Fruit fly (Drosophila melanogaster) whole organism, embryonic: ENCODE data around the gene Fbxl7.
A peak's percentile ranks its signal among the peaks of the same experiment; 100 is the strongest.

Source experiments
- ATbp ChIP-seq: fragments of 200-800 bp; sonication (Bioruptor generic); optimal IDR thresholded peaks from 2 replicates; lab custom pipeline; 2017; ENCODE audit warnings: missing biosample characterization, mild to moderate bottlenecking, missing genetic modification characterization, missing genetic modification reagents
- Antp ChIP-seq: fragments of 200-800 bp; sonication (Bioruptor generic); optimal IDR thresholded peaks from 3 replicates; lab custom pipeline; 2016; ENCODE audit warnings: missing biosample characterization, missing genetic modification characterization
- Atf-2 ChIP-seq: fragments of 200-800 bp; sonication (Bioruptor generic); optimal IDR thresholded peaks from 2 replicates; lab custom pipeline; 2016; ENCODE audit warnings: missing biosample characterization, missing genetic modification characterization
- Bdp1 ChIP-seq: fragments of 200-800 bp; sonication (Bioruptor generic); optimal IDR thresholded peaks from 3 replicates; lab custom pipeline; 2016; ENCODE audit warnings: missing biosample characterization, missing genetic modification characterization
- Blimp-1 ChIP-seq: fragments of 200-800 bp; sonication (Bioruptor generic); optimal IDR thresholded peaks from 3 replicates; lab custom pipeline; 2018; ENCODE audit warnings: missing biosample characterization, missing genetic modification characterization, mild to moderate bottlenecking, moderate library complexity, missing genetic modification reagents
- CG1024 ChIP-seq: fragments of 200-800 bp; sonication (Bioruptor generic); IDR thresholded peaks from 2 replicates; pipeline ENCODE4 v1.3.6; 2022; ENCODE audit warnings: missing biosample characterization, missing genetic modification characterization
- CG10959 ChIP-seq: fragments of 200-800 bp; sonication (Bioruptor generic); IDR thresholded peaks from 2 replicates; pipeline ENCODE4 v1.3.6; 2022; ENCODE audit warnings: missing biosample characterization, missing genetic modification characterization
- CG11085 ChIP-seq: fragments of 200-800 bp; sonication (Bioruptor generic); IDR thresholded peaks from 2 replicates; pipeline ENCODE4 v1.3.6; 2022; ENCODE audit warnings: missing biosample characterization, missing genetic modification characterization
- CG13775 ChIP-seq: fragments of 200-800 bp; sonication (Bioruptor generic); optimal IDR thresholded peaks from 3 replicates; lab custom pipeline; 2017; ENCODE audit warnings: missing biosample characterization, mild to moderate bottlenecking, missing genetic modification characterization
- CG14667 ChIP-seq: fragments of 200-800 bp; sonication (Bioruptor generic); IDR thresholded peaks from 2 replicates; pipeline ENCODE4 v1.3.6; 2022; ENCODE audit warnings: missing biosample characterization, missing genetic modification characterization
- CG1602 ChIP-seq: fragments of 200-800 bp; sonication (Bioruptor generic); optimal IDR thresholded peaks from 3 replicates; lab custom pipeline; 2016; ENCODE audit warnings: missing biosample characterization, missing genetic modification characterization
- CG17359 ChIP-seq: fragments of 200-800 bp; sonication (Bioruptor generic); optimal IDR thresholded peaks from 3 replicates; lab custom pipeline; 2018; ENCODE audit warnings: missing biosample characterization, mild to moderate bottlenecking, missing genetic modification characterization, moderate library complexity
- CG17385 ChIP-seq: fragments of 200-800 bp; sonication (Bioruptor generic); optimal IDR thresholded peaks from 3 replicates; lab custom pipeline; 2018; ENCODE audit warnings: missing biosample characterization, mild to moderate bottlenecking, missing genetic modification characterization
- CG17829 ChIP-seq: fragments of 200-800 bp; optimal IDR thresholded peaks from 2 replicates; lab custom pipeline; 2019; ENCODE audit warnings: missing biosample characterization, mild to moderate bottlenecking, missing genetic modification characterization, moderate library complexity
- CG2116 ChIP-seq: fragments of 200-800 bp; sonication (Bioruptor generic); optimal IDR thresholded peaks from 3 replicates; lab custom pipeline; 2018; ENCODE audit warnings: missing biosample characterization, mild to moderate bottlenecking, missing genetic modification characterization
- CG2889 ChIP-seq: fragments of 200-800 bp; sonication (Bioruptor generic); IDR thresholded peaks from 3 replicates; pipeline ENCODE4 v1.3.6; 2022; ENCODE audit warnings: missing biosample characterization, missing genetic modification characterization
- CG31441 ChIP-seq: fragments of 200-800 bp; sonication (Bioruptor generic); IDR thresholded peaks from 2 replicates; pipeline ENCODE4 v1.3.6; 2022; ENCODE audit warnings: missing biosample characterization, missing genetic modification characterization
- CG32772 ChIP-seq: fragments of 200-800 bp; sonication (Bioruptor generic); IDR thresholded peaks from 2 replicates; pipeline ENCODE4 v1.3.6; 2022; ENCODE audit warnings: missing biosample characterization, missing genetic modification characterization
- CG3726 ChIP-seq: fragments of 200-800 bp; sonication (Bioruptor generic); IDR thresholded peaks from 3 replicates; pipeline ENCODE4, ENCODE4 v1.3.6; 2022; ENCODE audit warnings: missing biosample characterization, missing genetic modification characterization
- CG4282 ChIP-seq: fragments of 200-800 bp; sonication (Bioruptor generic); optimal IDR thresholded peaks from 2 replicates; lab custom pipeline; 2016; ENCODE audit warnings: missing biosample characterization, missing genetic modification characterization
- CG5245 ChIP-seq: fragments of 200-800 bp; sonication (Bioruptor generic); optimal IDR thresholded peaks from 3 replicates; lab custom pipeline; 2016; ENCODE audit warnings: missing biosample characterization, missing genetic modification characterization
- CG6654 ChIP-seq: fragments of 200-800 bp; sonication (Bioruptor generic); optimal IDR thresholded peaks from 2 replicates; lab custom pipeline; 2017; ENCODE audit warnings: missing biosample characterization, mild to moderate bottlenecking, missing genetic modification characterization
- CG6689 ChIP-seq: fragments of 200-800 bp; sonication (Bioruptor generic); IDR thresholded peaks from 2 replicates; pipeline ENCODE4 v1.3.6; 2022; ENCODE audit warnings: missing biosample characterization, missing genetic modification characterization
- CG7556 ChIP-seq: fragments of 200-800 bp; sonication (Bioruptor generic); optimal IDR thresholded peaks from 2 replicates; lab custom pipeline; 2017; ENCODE audit warnings: missing biosample characterization, mild to moderate bottlenecking, missing genetic modification characterization
- CG7987 ChIP-seq: fragments of 200-800 bp; sonication (Bioruptor generic); optimal IDR thresholded peaks from 2 replicates; lab custom pipeline; 2018; ENCODE audit warnings: missing biosample characterization, mild to moderate bottlenecking, missing genetic modification characterization, moderate library complexity
- CG8290 ChIP-seq, 3 experiments: fragments of 200-800 bp; sonication (Bioruptor generic); optimal IDR thresholded peaks; 2 replicates each; lab custom pipeline; 2016 to 2019; ENCODE audit warnings: missing biosample characterization in 3 of 3, missing genetic modification characterization in 3 of 3, mild to moderate bottlenecking in 2 of 3, moderate library complexity in 1 of 3
- CG9437 ChIP-seq: fragments of 200-800 bp; sonication (Bioruptor generic); optimal IDR thresholded peaks from 2 replicates; lab custom pipeline; 2018; ENCODE audit warnings: missing biosample characterization, mild to moderate bottlenecking, missing genetic modification characterization
- D19B ChIP-seq: fragments of 200-800 bp; sonication (Bioruptor generic); optimal IDR thresholded peaks from 2 replicates; lab custom pipeline; 2017; ENCODE audit warnings: missing biosample characterization, mild to moderate bottlenecking, missing genetic modification characterization
- Dfd ChIP-seq, 2 experiments: fragments of >200 bp; optimal IDR thresholded peaks; 2 replicates each; lab custom pipeline; 2017; ENCODE audit warnings: missing biosample characterization in 2 of 2, missing genetic modification characterization in 2 of 2
- Gsc ChIP-seq: fragments of 200-800 bp; sonication (Bioruptor generic); IDR thresholded peaks from 2 replicates; pipeline ENCODE4 v1.3.6; 2022; ENCODE audit warnings: missing biosample characterization, missing genetic modification characterization
- HLH54F ChIP-seq: fragments of 200-800 bp; sonication (Bioruptor generic); optimal IDR thresholded peaks from 3 replicates; lab custom pipeline; 2016; ENCODE audit warnings: missing biosample characterization, missing genetic modification characterization
- Pdp1 ChIP-seq, 2 experiments: fragments of 200-800 bp; sonication (Bioruptor generic); optimal IDR thresholded peaks; 3 replicates each; lab custom pipeline; 2016; ENCODE audit warnings: missing biosample characterization in 2 of 2, missing genetic modification characterization in 2 of 2, mild to moderate bottlenecking in 1 of 2, moderate library complexity in 1 of 2
- Rfx ChIP-seq: fragments of 200-800 bp; sonication (Bioruptor generic); IDR thresholded peaks from 2 replicates; pipeline ENCODE4 v1.3.6; 2022; ENCODE audit warnings: missing biosample characterization, missing genetic modification characterization
- Scr ChIP-seq: fragments of 200-800 bp; sonication (Bioruptor generic); IDR thresholded peaks from 2 replicates; pipeline ENCODE4 v1.3.6; 2022; ENCODE audit warnings: missing biosample characterization, missing genetic modification characterization; ENCODE audit not compliant: partially characterized antibody
- Sox102F ChIP-seq: fragments of 200-800 bp; sonication (Bioruptor generic); optimal IDR thresholded peaks from 2 replicates; lab custom pipeline; 2018; ENCODE audit warnings: missing biosample characterization, mild to moderate bottlenecking, missing genetic modification characterization, moderate library complexity
- Trl ChIP-seq, 3 experiments: fragments of >200 bp in 2 of 3; fragments of 200-800 bp in 1 of 3; sonication (Bioruptor generic) in 1 of 3; optimal IDR thresholded peaks; 2 replicates in 1 of 3; 3 replicates in 2 of 3; lab custom pipeline; 2016 to 2017; ENCODE audit warnings: missing biosample characterization in 1 of 3, missing genetic modification characterization in 1 of 3
- Usf ChIP-seq: fragments of 200-800 bp; sonication (Bioruptor generic); optimal IDR thresholded peaks from 2 replicates; lab custom pipeline; 2017; ENCODE audit warnings: missing genotype, missing biosample characterization, missing genetic modification characterization
- dpn ChIP-seq, 2 experiments: fragments of 200-800 bp; sonication (Bioruptor generic); optimal IDR thresholded peaks; 3 replicates each; lab custom pipeline; 2016; ENCODE audit warnings: missing biosample characterization in 2 of 2, missing genetic modification characterization in 2 of 2
- fd3F ChIP-seq: fragments of 200-800 bp; sonication (Bioruptor generic); optimal IDR thresholded peaks from 2 replicates; lab custom pipeline; 2018; ENCODE audit warnings: missing biosample characterization, mild to moderate bottlenecking, missing genetic modification characterization, moderate library complexity
- gfzf ChIP-seq: fragments of 200-800 bp; sonication (Bioruptor generic); optimal IDR thresholded peaks from 2 replicates; lab custom pipeline; 2016; ENCODE audit warnings: missing biosample characterization, mild to moderate bottlenecking, missing genetic modification characterization, moderate library complexity
- insv ChIP-seq, 2 experiments: fragments of 200-800 bp; sonication (Bioruptor generic); optimal IDR thresholded peaks; 3 replicates each; lab custom pipeline; 2016 to 2018; ENCODE audit warnings: missing biosample characterization in 2 of 2, missing genetic modification characterization in 2 of 2
- kay ChIP-seq: fragments of 200-800 bp; sonication (Bioruptor generic); optimal IDR thresholded peaks from 2 replicates; lab custom pipeline; 2016; ENCODE audit warnings: missing biosample characterization, missing genetic modification characterization
- lola ChIP-seq, 3 experiments: fragments of >200 bp in 2 of 3; fragments of 200-800 bp in 1 of 3; sonication (Bioruptor generic) in 1 of 3; optimal IDR thresholded peaks; 2 replicates each; lab custom pipeline; 2017 to 2019; ENCODE audit warnings: missing biosample characterization in 3 of 3, missing genetic modification characterization in 3 of 3, mild to moderate bottlenecking in 1 of 3, moderate library complexity in 1 of 3
- org-1 ChIP-seq: fragments of 200-800 bp; sonication (Bioruptor generic); optimal IDR thresholded peaks from 2 replicates; lab custom pipeline; 2017; ENCODE audit warnings: missing biosample characterization, missing genetic modification characterization
- rib ChIP-seq: fragments of 200-800 bp; sonication (Bioruptor generic); IDR thresholded peaks from 2 replicates; pipeline ENCODE4 v1.3.6; 2022; ENCODE audit warnings: missing biosample characterization, missing genetic modification characterization
- sd ChIP-seq: fragments of 200-800 bp; sonication (Bioruptor generic); optimal IDR thresholded peaks from 3 replicates; lab custom pipeline; 2018; ENCODE audit warnings: missing biosample characterization, mild to moderate bottlenecking, missing genetic modification characterization, moderate library complexity
- sens ChIP-seq: fragments of 200-800 bp; sonication (Bioruptor generic); peaks from one replicate; lab custom pipeline; 2016; ENCODE audit warnings: missing biosample characterization, missing genetic modification characterization
- sr ChIP-seq: fragments of 200-800 bp; sonication (Bioruptor generic); IDR thresholded peaks from 3 replicates; pipeline ENCODE4 v1.3.6; 2022; ENCODE audit warnings: missing biosample characterization, missing genetic modification characterization
- toy ChIP-seq: fragments of 200-800 bp; sonication (Bioruptor generic); IDR thresholded peaks from 2 replicates; pipeline ENCODE4 v1.3.6; 2022; ENCODE audit warnings: missing biosample characterization, missing genetic modification characterization
- unpg ChIP-seq: fragments of 200-800 bp; sonication (Bioruptor generic); optimal IDR thresholded peaks from 3 replicates; lab custom pipeline; 2018; ENCODE audit warnings: missing biosample characterization, mild to moderate bottlenecking, missing genetic modification characterization, moderate library complexity

Gene Fbxl7

dm6 chr3R:15974235-15974634 is 53.5 kb downstream of the Fbxl7 start (continued):
- peak; percentile 75 to 81 for TF ChIP-seq Pdp1 (GFP tag; optimal IDR thresholded peaks at IDR 0.05; lab: Kevin White, UChicago)
- peak; percentile 80 for TF ChIP-seq CG17829 (tag; lab: Kevin White, UChicago)
- TF ChIP-seq gfzf: no peak
- no peak for TF ChIP-seq toy (GFP tag; lab: Robert Waterston, UW)
- no peak for TF ChIP-seq Trl (optimal IDR thresholded peaks at IDR 0.05; lab: Kevin White, UChicago)
- TF ChIP-seq Trl (GFP tag; optimal IDR thresholded peaks at IDR 0.05; lab: Kevin White, UChicago): peak; percentile 6
- no peak for TF ChIP-seq CG1024 (GFP tag; lab: Robert Waterston, UW)
- TF ChIP-seq insv (GFP tag; optimal IDR thresholded peaks at IDR 0.05; lab: Kevin White, UChicago): no peak
- no peak for TF ChIP-seq CG7987 (GFP tag; lab: Kevin White, UChicago)
- TF ChIP-seq rib (GFP tag; lab: Robert Waterston, UW): no peak
- peak; percentile 54 for TF ChIP-seq kay (GFP tag; lab: Kevin White, UChicago)
- peak; percentile 28 for TF ChIP-seq Usf (GFP tag; lab: Kevin White, UChicago)
- TF ChIP-seq CG10959 (GFP tag; lab: Robert Waterston, UW): no peak
- peak; percentile 70 for TF ChIP-seq CG17385
- no peak for TF ChIP-seq Scr (GFP tag; lab: Robert Waterston, UW)
- TF ChIP-seq CG9437: peak; percentile 76
- TF ChIP-seq CG11085 (GFP tag; lab: Robert Waterston, UW): no peak
- no peak for TF ChIP-seq CG3726 (GFP tag; lab: Robert Waterston, UW)
- no peak for TF ChIP-seq Rfx (GFP tag; lab: Robert Waterston, UW)
- no peak for TF ChIP-seq CG8290 (GFP tag; optimal IDR thresholded peaks at IDR 0.05; lab: Kevin White, UChicago)
- peak in 1 of 2 experiments; percentile 82 for TF ChIP-seq CG8290 (tag; optimal IDR thresholded peaks at IDR 0.05; lab: Kevin White, UChicago)
- no peak for TF ChIP-seq CG31441 (GFP tag; lab: Robert Waterston, UW)
- peak; percentile 45 for TF ChIP-seq Bdp1 (GFP tag; lab: Kevin White, UChicago)
- no peak for TF ChIP-seq CG14667
- no peak for TF ChIP-seq CG32772 (GFP tag; lab: Robert Waterston, UW)
- TF ChIP-seq unpg (GFP tag; lab: Kevin White, UChicago): peak; percentile 90
- TF ChIP-seq Gsc (GFP tag; lab: Robert Waterston, UW): no peak
- TF ChIP-seq Atf-2 (GFP tag; lab: Kevin White, UChicago): peak; percentile 70
- TF ChIP-seq Antp: peak; percentile 74
- peak; percentile 3 for TF ChIP-seq CG4282
- peak; percentile 90 for TF ChIP-seq Sox102F (GFP tag; lab: Kevin White, UChicago)
- peak; percentile 68 for TF ChIP-seq CG1602 (GFP tag; lab: Kevin White, UChicago)
- TF ChIP-seq sr (GFP tag; lab: Robert Waterston, UW): no peak
- TF ChIP-seq ATbp: peak; percentile 86
- TF ChIP-seq CG5245 (GFP tag; lab: Kevin White, UChicago): peak; percentile 76
- TF ChIP-seq CG17359: peak; percentile 89
- TF ChIP-seq CG6654 (GFP tag; lab: Kevin White, UChicago): peak; percentile 38
- TF ChIP-seq fd3F (GFP tag; lab: Kevin White, UChicago): peak; percentile 80
- TF ChIP-seq CG13775: peak; percentile 79
- TF ChIP-seq CG2889 (GFP tag; lab: Robert Waterston, UW): no peak
- peak; percentile 96 for TF ChIP-seq sens (GFP tag; lab: Kevin White, UChicago)
- peak; percentile 28 for TF ChIP-seq sd (tag; lab: Kevin White, UChicago)
- peak in 1 of 3 experiments; percentile 70 for TF ChIP-seq lola (GFP tag; optimal IDR thresholded peaks at IDR 0.05; lab: Kevin White, UChicago)
- TF ChIP-seq CG2116 (GFP tag; lab: Kevin White, UChicago): peak; percentile 8
- TF ChIP-seq Dfd (GFP tag; optimal IDR thresholded peaks at IDR 0.05; lab: Kevin White, UChicago): no peak
- TF ChIP-seq HLH54F (GFP tag; lab: Kevin White, UChicago): peak; percentile 78
- TF ChIP-seq CG7556: peak; percentile 84
- TF ChIP-seq D19B: peak; percentile 54
- TF ChIP-seq Blimp-1 (GFP tag; lab: Kevin White, UChicago): peak; percentile 80
- TF ChIP-seq CG6689 (GFP tag; lab: Robert Waterston, UW): no peak
- peak; percentile 80 for TF ChIP-seq org-1
- peak; percentile 80 to 81 for TF ChIP-seq dpn (GFP tag; optimal IDR thresholded peaks at IDR 0.05; lab: Kevin White, UChicago)
